Fruit fly (Drosophila melanogaster): ENCODE results near the gene CG16986.

The CG16986 gene

dm6 chr3L:2552116-2552843, 47.9 kb upstream of the CG16986 start (continued):
- TF ChIP-seq Opbp (GFP tag; IDR thresholded peaks at IDR 0.05; ENCODE audit: partially characterized antibody) (no peak), org-1 (GFP tag; optimal IDR thresholded peaks at IDR 0.05) (peak; percentile 38), NC2β (GFP tag; optimal IDR thresholded peaks at IDR 0.05) (peak; percentile 72), lmd (GFP tag; IDR thresholded peaks at IDR 0.05) (peak; percentile 44; the same call in 1 of the 2 replicates), grn (GFP tag; optimal IDR thresholded peaks at IDR 0.05) (peak; percentile 18), exex (tag; optimal IDR thresholded peaks at IDR 0.05) (no peak), CG17829 (tag; optimal IDR thresholded peaks at IDR 0.05) (peak; percentile 82), btn (GFP tag; optimal IDR thresholded peaks at IDR 0.05) (peak; percentile 65), jigr1 (GFP tag; IDR thresholded peaks at IDR 0.05) (no peak), danr (GFP tag; IDR thresholded peaks at IDR 0.05) (no peak), vvl (GFP tag; IDR thresholded peaks at IDR 0.05) (peak; percentile 70), MESR4 (GFP tag; optimal IDR thresholded peaks at IDR 0.05) (no peak), sd (tag; optimal IDR thresholded peaks at IDR 0.05) (peak; percentile 26), pb (GFP tag; optimal IDR thresholded peaks at IDR 0.05) (peak; percentile 17), C15 (GFP tag; IDR thresholded peaks at IDR 0.05) (no peak), Trl (optimal IDR thresholded peaks at IDR 0.05) (no peak), Trl (GFP tag; optimal IDR thresholded peaks at IDR 0.05) (peak; percentile 18), nom (GFP tag; optimal IDR thresholded peaks at IDR 0.05) (peak; percentile 81), Atf-2 (GFP tag; optimal IDR thresholded peaks at IDR 0.05) (peak; percentile 52), CG4360 (GFP tag; IDR thresholded peaks at IDR 0.05) (peak; percentile 47; the same call in 1 of the 2 replicates), vfl (GFP tag; optimal IDR thresholded peaks at IDR 0.05) (no peak), CG12659 (GFP tag; optimal IDR thresholded peaks at IDR 0.05) (peak; percentile 44), CG4328 (GFP tag; optimal IDR thresholded peaks at IDR 0.05) (peak; percentile 28), prd (optimal IDR thresholded peaks at IDR 0.05) (no peak), prd (GFP tag; IDR thresholded peaks at IDR 0.05) (no peak; the same call in 2 of the 3 replicates), sob (GFP tag; IDR thresholded peaks at IDR 0.05) (peak; percentile 61; the same call in 1 of the 2 replicates), Hey (tag; optimal IDR thresholded peaks at IDR 0.05) (no peak), D19B (GFP tag; optimal IDR thresholded peaks at IDR 0.05) (peak; percentile 18), CG13775 (GFP tag; optimal IDR thresholded peaks at IDR 0.05) (peak; percentile 1), CG11723 (GFP tag; optimal IDR thresholded peaks at IDR 0.05) (peak; percentile 35), CG13287 (GFP tag; IDR thresholded peaks at IDR 0.05; ENCODE audit: partially characterized antibody) (no peak), ato (GFP tag; IDR thresholded peaks at IDR 0.05; ENCODE audit: partially characterized antibody) (no peak), CG17186 (GFP tag; optimal IDR thresholded peaks at IDR 0.05) (peak; percentile 20), cas (GFP tag; IDR thresholded peaks at IDR 0.05) (no peak), CG14965 (GFP tag; optimal IDR thresholded peaks at IDR 0.05; ENCODE audit: borderline replicate concordance) (no peak), CG8388 (GFP tag; optimal IDR thresholded peaks at IDR 0.05) (peak; percentile 71), bowl (GFP tag; IDR thresholded peaks at IDR 0.05) (no peak), ac (GFP tag; optimal IDR thresholded peaks at IDR 0.05) (peak; percentile 45), CG11456 (GFP tag; IDR thresholded peaks at IDR 0.05) (0 out of 3 replicates have a peak, but pooled peaks have one; percentile 62), CG17612 (GFP tag; IDR thresholded peaks at IDR 0.05) (0 out of 2 replicates have a peak, but pooled peaks have one; percentile 22), run (tag; optimal IDR thresholded peaks at IDR 0.05) (no peak), CG4424 (GFP tag; optimal IDR thresholded peaks at IDR 0.05) (peak; percentile 81), dmrt99B (tag; optimal IDR thresholded peaks at IDR 0.05) (no peak), oc (tag; optimal IDR thresholded peaks at IDR 0.05) (peak; percentile 64), tio (GFP tag; optimal IDR thresholded peaks at IDR 0.05) (peak; percentile 61), CrebB (tag; optimal IDR thresholded peaks at IDR 0.05) (peak; percentile 27), tx (GFP tag; optimal IDR thresholded peaks at IDR 0.05) (peak; percentile 48), CG12155 (GFP tag; optimal IDR thresholded peaks at IDR 0.05) (peak; percentile 55), Xbp1 (GFP tag; optimal IDR thresholded peaks at IDR 0.05) (peak; percentile 66), ase (GFP tag; IDR thresholded peaks at IDR 0.05) (peak; percentile 54; the same call in 2 of the 3 replicates)

Measured in whole organism, embryonic.